Worm (Caenorhabditis elegans) whole organism, L4 larva: Measurements from ENCODE around the gene F37C12.18.
A peak's percentile ranks its signal among the peaks of the same experiment; 100 is the strongest.

ENCODE experiments used
- D1046.2 ChIP-seq: fragments of 200-800 bp; sonication (Bioruptor generic); IDR thresholded peaks from 2 replicates; pipeline ENCODE4 v1.3.6; 2022; ENCODE audit warnings: missing genetic modification characterization, missing compliant biosample characterization
- F37D6.2 ChIP-seq: sonication (generic microtip); optimal IDR thresholded peaks from 2 replicates; lab custom pipeline; 2016; ENCODE audit warnings: mild to moderate bottlenecking, missing genetic modification characterization, missing compliant biosample characterization
- F49E8.2 ChIP-seq: sonication (generic microtip); optimal IDR thresholded peaks from 2 replicates; lab custom pipeline; 2016; ENCODE audit warnings: missing compliant biosample characterization, mild to moderate bottlenecking, missing genetic modification characterization, borderline replicate concordance
- T20F7.1 ChIP-seq: fragments of 200-800 bp; sonication (Bioruptor generic); optimal IDR thresholded peaks from 2 replicates; lab custom pipeline; 2018; ENCODE audit warnings: mild to moderate bottlenecking, missing genetic modification characterization, missing compliant biosample characterization
- ama-1 ChIP-seq: fragments of 150-350 bp; optimal IDR thresholded peaks from 2 replicates; lab custom pipeline; 2014; ENCODE audit warnings: inconsistent platforms, mixed read lengths
- arid-1 ChIP-seq: fragments of 200-800 bp; sonication (Bioruptor generic); conservative IDR thresholded peaks from 2 replicates; pipeline ENCODE4 v1.3.6; 2022; ENCODE audit warnings: missing genetic modification reagents, missing genetic modification characterization, missing compliant biosample characterization
- ceh-32 ChIP-seq: sonication (generic microtip); optimal IDR thresholded peaks from 2 replicates; lab custom pipeline; 2016; ENCODE audit warnings: mild to moderate bottlenecking, missing genetic modification characterization, missing compliant biosample characterization; ENCODE audit not compliant: poor library complexity
- ceh-62 ChIP-seq: sonication (generic microtip); optimal IDR thresholded peaks from 2 replicates; lab custom pipeline; 2017; ENCODE audit warnings: missing biosample characterization, missing genetic modification characterization
- cey-2 ChIP-seq: sonication (generic microtip); optimal IDR thresholded peaks from 3 replicates; lab custom pipeline; 2017; ENCODE audit warnings: missing genetic modification characterization, mild to moderate bottlenecking, missing compliant biosample characterization, antibody characterized with exemption, borderline replicate concordance; ENCODE audit not compliant: insufficient read depth
- ctbp-1 ChIP-seq: fragments of 200-800 bp; sonication (Bioruptor generic); IDR thresholded peaks from 2 replicates; pipeline ENCODE4 v1.3.6; 2022; ENCODE audit warnings: missing genetic modification reagents, missing genetic modification characterization, missing compliant biosample characterization
- dmd-8 ChIP-seq: fragments of 200-800 bp; sonication (Bioruptor generic); IDR thresholded peaks from 2 replicates; pipeline ENCODE4 v1.3.6; 2022; ENCODE audit warnings: missing genetic modification characterization, missing compliant biosample characterization
- dpl-1 ChIP-seq: fragments of 150-350 bp; optimal IDR thresholded peaks from 2 replicates; lab custom pipeline; 2014; ENCODE audit warnings: missing biosample characterization, missing genetic modification reagents, missing genetic modification characterization
- duxl-1 ChIP-seq: sonication (generic microtip); optimal IDR thresholded peaks from 2 replicates; lab custom pipeline; 2016; ENCODE audit warnings: mild to moderate bottlenecking, missing genetic modification characterization, moderate library complexity, missing compliant biosample characterization; ENCODE audit not compliant: poor library complexity
- dve-1 ChIP-seq: sonication (generic microtip); optimal IDR thresholded peaks from 2 replicates; lab custom pipeline; 2017; ENCODE audit warnings: antibody characterized with exemption, mild to moderate bottlenecking, missing genetic modification characterization, missing compliant biosample characterization; ENCODE audit not compliant: insufficient read depth
- egl-43 ChIP-seq: fragments of 200-800 bp; sonication (Bioruptor generic); IDR thresholded peaks from 2 replicates; pipeline ENCODE4 v1.3.6; 2022; ENCODE audit warnings: missing genetic modification reagents, missing genetic modification characterization, missing compliant biosample characterization
- fkh-10 ChIP-seq: fragments of 150-350 bp; optimal IDR thresholded peaks from 2 replicates; lab custom pipeline; 2014; ENCODE audit warnings: missing biosample characterization, missing genetic modification reagents, missing genetic modification characterization
- gei-8 ChIP-seq: fragments of 200-800 bp; sonication (Bioruptor generic); optimal IDR thresholded peaks from 2 replicates; lab custom pipeline; 2018; ENCODE audit warnings: mild to moderate bottlenecking, missing genetic modification characterization, missing compliant biosample characterization
- hif-1 ChIP-seq, 2 experiments: sonication (generic microtip); optimal IDR thresholded peaks; 2 replicates each; lab custom pipeline; 2016 to 2017; ENCODE audit warnings: missing compliant biosample characterization in 2 of 2, missing genetic modification characterization in 2 of 2, missing genetic modification reagents in 2 of 2, missing genotype in 2 of 2, mild to moderate bottlenecking in 1 of 2
- hlh-11 ChIP-seq: fragments of 200-800 bp; sonication (Bioruptor generic); optimal IDR thresholded peaks from 2 replicates; lab custom pipeline; 2018; ENCODE audit warnings: mild to moderate bottlenecking, missing genetic modification characterization, missing compliant biosample characterization
- hlh-30 ChIP-seq: sonication (generic microtip); optimal IDR thresholded peaks from 2 replicates; lab custom pipeline; 2017; ENCODE audit warnings: antibody characterized with exemption, mild to moderate bottlenecking, missing genetic modification characterization, missing compliant biosample characterization; ENCODE audit not compliant: insufficient read depth
- hmg-1.1 ChIP-seq: fragments of 200-800 bp; sonication (Bioruptor generic); IDR thresholded peaks from 2 replicates; pipeline ENCODE4 v1.3.6; 2022; ENCODE audit warnings: missing genetic modification reagents, missing genetic modification characterization, missing compliant biosample characterization
- lim-7 ChIP-seq: fragments of 200-800 bp; sonication (Bioruptor generic); IDR thresholded peaks from 2 replicates; pipeline ENCODE4 v1.3.6; 2022; ENCODE audit warnings: missing genetic modification characterization, missing compliant biosample characterization
- lin-1 ChIP-seq: fragments of 200-800 bp; sonication (Bioruptor generic); IDR thresholded peaks from 2 replicates; pipeline ENCODE4 v1.3.6; 2022; ENCODE audit warnings: missing genetic modification reagents, missing genetic modification characterization, missing compliant biosample characterization
- lin-13 ChIP-seq: fragments of 150-350 bp; optimal IDR thresholded peaks from 2 replicates; lab custom pipeline; 2014; ENCODE audit warnings: missing biosample characterization, missing genetic modification reagents, missing genetic modification characterization
- lin-38 ChIP-seq: fragments of 200-800 bp; sonication (Bioruptor generic); IDR thresholded peaks from 2 replicates; pipeline ENCODE4 v1.3.6; 2022; ENCODE audit warnings: missing genetic modification reagents, missing genetic modification characterization, missing compliant biosample characterization
- lin-39 ChIP-seq: fragments of 150-350 bp; optimal IDR thresholded peaks from 2 replicates; lab custom pipeline; 2014; ENCODE audit warnings: missing biosample characterization, missing genetic modification reagents, missing genetic modification characterization
- lsy-2 ChIP-seq, 2 experiments: fragments of 150-350 bp in 1 of 2; sonication (generic microtip) in 1 of 2; optimal IDR thresholded peaks; 2 replicates each; lab custom pipeline; 2014 to 2017; ENCODE audit warnings: missing biosample characterization in 2 of 2, missing genetic modification characterization in 2 of 2
- madf-9 ChIP-seq: fragments of 200-800 bp; sonication (Bioruptor generic); conservative IDR thresholded peaks from 2 replicates; pipeline ENCODE4 v1.3.6; 2022; ENCODE audit warnings: missing genetic modification reagents, missing genetic modification characterization, missing compliant biosample characterization
- mep-1 ChIP-seq: fragments of 150-350 bp; sonication (generic microtip); optimal IDR thresholded peaks from 3 replicates; lab custom pipeline; 2014; ENCODE audit warnings: missing biosample characterization, missing genetic modification characterization
- mes-2 ChIP-seq: sonication (generic microtip); optimal IDR thresholded peaks from 2 replicates; lab custom pipeline; 2016; ENCODE audit warnings: missing genotype, mild to moderate bottlenecking, missing genetic modification characterization, missing compliant biosample characterization; ENCODE audit not compliant: poor library complexity, severe bottlenecking
- mxl-3 ChIP-seq: fragments of 200-800 bp; sonication (Bioruptor generic); optimal IDR thresholded peaks from 2 replicates; lab custom pipeline; 2018; ENCODE audit warnings: mild to moderate bottlenecking, missing genetic modification characterization, missing compliant biosample characterization
- nhr-102 ChIP-seq: sonication (generic microtip); optimal IDR thresholded peaks from 2 replicates; lab custom pipeline; 2016; ENCODE audit warnings: mild to moderate bottlenecking, missing genetic modification characterization, moderate library complexity, missing compliant biosample characterization
- nhr-111 ChIP-seq: fragments of 200-800 bp; sonication (Bioruptor generic); optimal IDR thresholded peaks from 2 replicates; lab custom pipeline; 2018; ENCODE audit warnings: mild to moderate bottlenecking, missing genetic modification characterization, missing compliant biosample characterization
- nhr-28 ChIP-seq: fragments of 150-350 bp; optimal IDR thresholded peaks from 2 replicates; lab custom pipeline; 2014; ENCODE audit warnings: missing biosample characterization, missing genetic modification characterization
- nhr-6 ChIP-seq: fragments of 150-350 bp; optimal IDR thresholded peaks from 2 replicates; lab custom pipeline; 2014; ENCODE audit warnings: missing biosample characterization, missing genetic modification characterization
- nhr-76 ChIP-seq: fragments of 150-350 bp; optimal IDR thresholded peaks from 2 replicates; lab custom pipeline; 2014; ENCODE audit warnings: missing biosample characterization, missing genetic modification characterization
- nhr-77 ChIP-seq: fragments of 150-350 bp; optimal IDR thresholded peaks from 2 replicates; lab custom pipeline; 2014; ENCODE audit warnings: missing biosample characterization, missing genetic modification characterization
- pha-4 ChIP-seq, 2 experiments: fragments of 150-350 bp in 1 of 2; fragments of 200-800 bp in 1 of 2; sonication (Bioruptor generic) in 1 of 2; IDR thresholded peaks in 1 of 2; optimal IDR thresholded peaks in 1 of 2; 2 replicates each; pipeline versions ENCODE4 v1.3.6 to Lab custom; 2014 to 2022; ENCODE audit warnings: missing genetic modification characterization in 2 of 2, missing genetic modification reagents in 2 of 2, missing biosample characterization in 1 of 2, missing compliant biosample characterization in 1 of 2
- pqm-1 ChIP-seq: sonication (generic microtip); optimal IDR thresholded peaks from 2 replicates; lab custom pipeline; 2017; ENCODE audit warnings: missing biosample characterization, missing genetic modification characterization
- unc-62 ChIP-seq, 3 experiments: fragments of 150-350 bp in 1 of 3; sonication (generic microtip); optimal IDR thresholded peaks in 2 of 3; peaks in 1 of 3; 1 replicate in 1 of 3; 2 replicates in 2 of 3; lab custom pipeline; 2014 to 2017; ENCODE audit warnings: missing biosample characterization in 3 of 3, missing genetic modification characterization in 3 of 3, missing genetic modification reagents in 3 of 3, missing genotype in 1 of 3
- zag-1 ChIP-seq: fragments of 150-350 bp; optimal IDR thresholded peaks from 2 replicates; lab custom pipeline; 2014; ENCODE audit warnings: missing biosample characterization, missing genetic modification characterization
- zfp-2 ChIP-seq: sonication (generic microtip); optimal IDR thresholded peaks from 2 replicates; lab custom pipeline; 2016; ENCODE audit warnings: mild to moderate bottlenecking, missing genetic modification characterization, missing compliant biosample characterization
- zfp-3 ChIP-seq: fragments of 200-800 bp; sonication (Bioruptor generic); conservative IDR thresholded peaks from 2 replicates; pipeline ENCODE4 v1.3.6; 2022; ENCODE audit warnings: missing genetic modification reagents, missing genetic modification characterization, missing compliant biosample characterization

The F37C12.18 gene

DNA sequence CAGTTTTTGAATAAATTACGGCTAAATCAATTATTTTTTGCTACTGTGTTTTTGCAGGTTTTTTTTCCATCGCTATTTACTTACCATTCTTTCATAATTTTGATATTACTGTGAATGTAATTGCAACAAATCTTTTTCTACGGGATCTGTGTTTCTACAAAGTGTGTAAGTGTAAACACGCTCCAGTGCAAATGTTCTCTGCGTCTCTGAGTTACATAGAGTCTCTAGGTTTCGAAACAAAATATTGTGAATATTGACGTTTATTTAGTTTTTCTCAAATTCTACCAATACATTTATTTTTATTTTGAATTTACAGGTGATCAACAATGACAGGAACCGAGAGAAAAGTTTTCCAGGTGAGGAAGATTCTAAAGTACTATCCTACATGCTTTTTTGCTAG, 11.2 kb downstream of the F37C12.18 start, which contains the start of gene yju-2 (continued):
- TF ChIP-seq nhr-102 (tag; lab: Kevin White, UChicago) (no peak), madf-9 (GFP tag; lab: Robert Waterston, UW) (no peak), nhr-28 (peak; percentile 11), zag-1 (tag; lab: Kevin White, UChicago) (no peak), mes-2 (tag; lab: Kevin White, UChicago) (peak; percentile 89), F49E8.2 (tag; lab: Kevin White, UChicago) (no peak), cey-2 (tag; lab: Kevin White, UChicago) (no peak), ceh-62 (no peak), D1046.2 (no peak), ceh-32 (no peak), hlh-11 (no peak), egl-43 (GFP tag; lab: Robert Waterston, UW) (no peak), unc-62 (GFP tag; optimal IDR thresholded peaks at IDR 0.05 in 1 of 2; lab: Kevin White, UChicago) (no peak), unc-62 (tag; optimal IDR thresholded peaks at IDR 0.05; lab: Kevin White, UChicago) (no peak), lin-1 (no peak), lin-39 (tag; lab: Kevin White, UChicago) (no peak)

DNA sequence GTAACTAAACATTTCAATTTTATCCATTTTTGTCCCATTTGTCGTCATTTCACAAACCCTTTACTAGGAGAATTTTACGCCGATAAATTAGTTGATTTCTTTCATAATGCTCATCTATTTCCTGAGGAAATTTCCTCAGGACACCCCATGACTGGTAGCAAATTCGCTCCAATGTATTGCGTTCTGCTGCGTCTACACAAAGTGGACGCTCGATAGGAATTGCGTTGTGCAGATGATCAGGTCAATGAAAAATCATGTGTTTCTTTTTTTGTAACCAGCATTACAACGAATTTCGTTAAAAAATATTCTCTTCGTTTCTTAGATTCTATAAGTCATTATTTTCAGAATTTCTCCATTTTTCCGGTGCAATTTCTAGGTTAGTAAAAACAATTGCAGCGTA, 13.4 kb downstream of the F37C12.18 start, which contains the start of gene epg-4:
Gene epg-4 (plus strand): TSS at position 346 of the 400 bp plus-strand sequence.
- TF ChIP-seq hlh-11 (peak; percentile 65), duxl-1 (no peak), lim-7 (GFP tag; lab: Robert Waterston, UW) (0 out of 2 replicates have a peak, but pooled peaks have one; percentile 3), lin-13 (GFP tag; lab: Kevin White, UChicago) (peak; percentile 33), zfp-2 (peak; percentile 33), pqm-1 (tag; lab: Kevin White, UChicago) (peak; percentile 4), fkh-10 (GFP tag; lab: Kevin White, UChicago) (no peak), hif-1 (tag; optimal IDR thresholded peaks at IDR 0.05; lab: Kevin White, UChicago) (peak in 1 of 2 experiments; percentile 52), T20F7.1 (GFP tag; lab: Kevin White, UChicago) (peak; percentile 61), gei-8 (GFP tag; lab: Kevin White, UChicago) (no peak), F37D6.2 (tag; lab: Kevin White, UChicago) (no peak), dpl-1 (GFP tag; lab: Kevin White, UChicago) (peak; percentile 41), hmg-1.1 (GFP tag; lab: Robert Waterston, UW) (peak; percentile 65; the same call in 1 of the 2 replicates), nhr-76 (tag; lab: Kevin White, UChicago) (no peak), ctbp-1 (GFP tag; lab: Robert Waterston, UW) (peak; percentile 37; the same call in 1 of the 2 replicates), nhr-111 (GFP tag; lab: Kevin White, UChicago) (peak; percentile 14), mes-2 (tag; lab: Kevin White, UChicago) (peak; percentile 66), arid-1 (GFP tag; lab: Robert Waterston, UW) (0 out of 2 replicates have a peak, but pooled peaks have one; percentile 5), lin-38 (GFP tag; lab: Robert Waterston, UW) (peak; percentile 75), mxl-3 (GFP tag; lab: Kevin White, UChicago) (peak; percentile 49), dve-1 (tag; lab: Kevin White, UChicago) (peak; percentile 33), nhr-6 (tag; lab: Kevin White, UChicago) (no peak), hlh-30 (peak; percentile 96), pha-4 (GFP tag; IDR thresholded peaks at IDR 0.05; lab: Robert Waterston, UW) (peak; percentile 63; the same call in 1 of the 2 replicates), pha-4 (tag; optimal IDR thresholded peaks at IDR 0.05; lab: Kevin White, UChicago) (peak; percentile 31), ama-1 (peak; percentile 76), nhr-77 (tag; lab: Kevin White, UChicago) (peak; percentile 80), dmd-8 (no peak), zfp-3 (GFP tag; lab: Robert Waterston, UW) (0 out of 2 replicates have a peak, but pooled peaks have one; percentile 47), mep-1 (tag; lab: Kevin White, UChicago) (peak; percentile 63), nhr-28 (peak; percentile 52), lsy-2 (tag; optimal IDR thresholded peaks at IDR 0.05; lab: Kevin White, UChicago) (peak; percentile 29 to 65)
